Fruit fly (Drosophila melanogaster): ENCODE measurements around the gene MtnF.
A peak's percentile ranks its signal among the peaks of the same experiment; 100 is the strongest.

MtnF gene

DNA sequence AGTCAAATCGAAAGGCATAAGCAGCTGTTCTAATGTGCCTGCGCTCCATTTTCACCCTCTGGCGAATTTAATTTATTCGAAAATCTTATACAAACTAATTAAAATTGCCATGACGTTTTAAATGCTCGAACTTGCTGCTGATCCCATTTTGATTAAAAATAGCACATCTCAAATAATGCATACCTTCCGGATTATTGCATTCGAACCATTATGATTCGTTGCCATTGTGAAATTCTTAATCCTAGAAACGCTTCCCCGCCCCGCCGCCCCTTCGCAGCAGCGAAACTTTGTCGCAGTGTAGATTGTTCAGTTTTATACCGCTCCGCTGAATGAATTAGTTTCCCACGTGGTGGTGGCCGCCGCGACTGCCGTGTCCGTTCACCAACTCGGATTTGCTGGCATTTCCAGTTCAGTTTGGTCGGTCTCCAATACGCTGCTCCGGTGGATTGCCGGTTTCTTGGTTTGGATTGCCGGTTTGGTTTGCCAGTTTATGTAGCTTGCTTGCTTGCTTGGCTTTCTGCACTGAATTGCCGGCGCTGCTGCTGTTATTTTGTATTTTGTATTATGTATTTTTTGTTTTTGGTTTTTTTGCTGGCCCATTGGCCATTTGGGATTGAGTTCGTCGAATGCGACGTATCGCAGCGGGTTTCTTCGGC, 36.3 kb downstream of the MtnF start (continued):
- no peak for TF ChIP-seq CG8319 (GFP tag; optimal IDR thresholded peaks at IDR 0.05)
- peak; percentile 85 for TF ChIP-seq Eip78C (GFP tag)
- TF ChIP-seq Lpt (GFP tag; optimal IDR thresholded peaks at IDR 0.05), result peak; percentile 30
- no peak for TF ChIP-seq Smox (GFP tag; optimal IDR thresholded peaks at IDR 0.05)
- no peak for TF ChIP-seq Hr39 (GFP tag; optimal IDR thresholded peaks at IDR 0.05)
- no peak for TF ChIP-seq CG16779 (tag; optimal IDR thresholded peaks at IDR 0.05)
- TF ChIP-seq fkh (GFP tag; optimal IDR thresholded peaks at IDR 0.05), result no peak
- no peak for TF ChIP-seq Blimp-1 (GFP tag; optimal IDR thresholded peaks at IDR 0.05)
- TF ChIP-seq topi (GFP tag; optimal IDR thresholded peaks at IDR 0.05), result peak; percentile 30
- peak; percentile 44 for TF ChIP-seq CG3919 (GFP tag; optimal IDR thresholded peaks at IDR 0.05)
- no peak for TF ChIP-seq salr (GFP tag; optimal IDR thresholded peaks at IDR 0.05)
- no peak for TF ChIP-seq Eip93F (GFP tag; optimal IDR thresholded peaks at IDR 0.05)
- TF ChIP-seq Ets96B (tag; optimal IDR thresholded peaks at IDR 0.05), result peak; percentile 11
- TF ChIP-seq Sox14 (GFP tag; optimal IDR thresholded peaks at IDR 0.05), result peak; percentile 30
- TF ChIP-seq CG31627 (GFP tag; optimal IDR thresholded peaks at IDR 0.05), result peak; percentile 14
- no peak for TF ChIP-seq cyc (GFP tag; optimal IDR thresholded peaks at IDR 0.05)
- peak; percentile 3 for TF ChIP-seq CG6854 (GFP tag; optimal IDR thresholded peaks at IDR 0.05)
- TF ChIP-seq CG6808 (GFP tag; optimal IDR thresholded peaks at IDR 0.05), result no peak
- TF ChIP-seq vri (GFP tag; optimal IDR thresholded peaks at IDR 0.05), result no peak
- TF ChIP-seq CG9139 (GFP tag; optimal IDR thresholded peaks at IDR 0.05), result no peak
- no peak for TF ChIP-seq Ets21C (GFP tag; optimal IDR thresholded peaks at IDR 0.05)
- peak; percentile 3 for TF ChIP-seq esn (GFP tag; optimal IDR thresholded peaks at IDR 0.05)
- TF ChIP-seq CG7368 (GFP tag; optimal IDR thresholded peaks at IDR 0.05), result peak; percentile 19
- TF ChIP-seq svp (GFP tag), result no peak
- TF ChIP-seq Gug (GFP tag; IDR thresholded peaks at IDR 0.05), result peak; percentile 37; the same call in 1 of the 2 replicates
- no peak for TF ChIP-seq lz (GFP tag; optimal IDR thresholded peaks at IDR 0.05)
- no peak for TF ChIP-seq CG11902 (GFP tag; optimal IDR thresholded peaks at IDR 0.05)
- TF ChIP-seq fd85E (GFP tag; optimal IDR thresholded peaks at IDR 0.05), result no peak
- peak; percentile 53 for TF ChIP-seq pdm3 (GFP tag; optimal IDR thresholded peaks at IDR 0.05)
- no peak for TF ChIP-seq Met (GFP tag; optimal IDR thresholded peaks at IDR 0.05)
- TF ChIP-seq CG8632 (GFP tag; optimal IDR thresholded peaks at IDR 0.05), result no peak

DNA sequence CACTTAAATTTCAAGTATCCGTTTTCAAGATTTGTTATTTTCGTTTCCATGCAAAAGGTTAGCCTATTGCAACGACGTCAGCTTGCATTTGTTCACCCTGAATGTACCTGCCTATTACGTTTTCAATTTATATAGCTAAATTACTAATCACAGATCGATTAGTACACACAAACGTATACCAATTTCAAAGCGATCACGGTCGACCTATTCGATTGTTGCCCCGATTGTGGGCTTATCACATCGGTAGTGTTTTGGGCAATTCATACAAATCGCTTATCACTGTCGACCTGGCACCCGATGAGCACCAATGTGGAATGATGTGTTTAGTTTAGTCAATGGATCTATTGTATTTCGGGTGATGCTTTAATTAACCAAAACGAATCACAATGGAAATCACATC, 38.1 kb downstream of the MtnF start:
- TF ChIP-seq vri (GFP tag; optimal IDR thresholded peaks at IDR 0.05), result peak; percentile 41
- no peak for TF ChIP-seq CG9139 (GFP tag; optimal IDR thresholded peaks at IDR 0.05)
- TF ChIP-seq Smox (GFP tag; optimal IDR thresholded peaks at IDR 0.05), result no peak
- no peak for TF ChIP-seq Eip93F (GFP tag; optimal IDR thresholded peaks at IDR 0.05)

DNA sequence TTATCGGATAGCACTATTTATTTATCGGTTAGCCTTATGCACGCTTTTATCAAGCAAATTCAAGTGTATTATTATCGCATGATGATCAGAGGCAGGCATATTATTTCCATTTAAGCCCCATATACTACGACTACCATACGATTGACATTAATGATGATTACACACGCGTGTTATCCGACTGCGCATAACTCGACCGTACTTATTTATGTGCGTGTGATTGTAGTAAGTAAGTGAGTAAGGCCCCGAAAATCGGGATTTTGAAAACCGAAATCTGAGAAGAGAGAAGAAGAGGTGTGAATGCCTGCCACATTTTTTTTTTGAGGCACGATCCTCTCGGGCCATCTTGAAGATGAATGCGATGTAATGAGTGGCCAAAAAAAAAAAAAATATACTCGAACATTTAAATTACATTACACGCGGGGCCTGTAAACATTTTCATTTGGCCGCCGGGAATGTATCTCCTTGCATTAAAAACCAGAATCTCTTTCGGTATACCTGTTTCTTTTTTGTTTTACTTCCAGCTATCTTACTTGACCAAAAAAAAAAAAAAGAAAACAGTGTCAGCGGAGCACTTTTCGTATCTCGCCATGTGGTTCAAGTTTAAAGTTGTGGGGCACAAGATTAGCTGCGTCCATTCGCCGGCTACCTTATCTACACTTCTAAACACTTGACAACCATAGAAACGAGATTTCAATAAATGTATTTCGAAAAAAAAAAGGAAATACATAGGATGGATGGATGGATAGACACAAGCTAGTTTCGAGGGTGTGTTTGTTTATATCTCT, 39.4 kb downstream of the MtnF start:
- TF ChIP-seq pdm3 (GFP tag; optimal IDR thresholded peaks at IDR 0.05) (no peak), CG6163 (GFP tag; IDR thresholded peaks at IDR 0.05) (no peak), Lpt (GFP tag; optimal IDR thresholded peaks at IDR 0.05) (no peak), CG10631 (GFP tag; optimal IDR thresholded peaks at IDR 0.05) (no peak), eg (GFP tag; IDR thresholded peaks at IDR 0.05) (0 out of 3 replicates have a peak, but pooled peaks have one; percentile 29), CG10669 (GFP tag; optimal IDR thresholded peaks at IDR 0.05) (no peak), CG11902 (GFP tag; optimal IDR thresholded peaks at IDR 0.05) (no peak), CG6854 (GFP tag; optimal IDR thresholded peaks at IDR 0.05) (no peak), Eip78C (GFP tag) (peak; percentile 66), svp (GFP tag) (no peak), CG6808 (GFP tag; optimal IDR thresholded peaks at IDR 0.05) (peak; percentile 14), fd85E (GFP tag; optimal IDR thresholded peaks at IDR 0.05) (peak; percentile 4), Eip93F (GFP tag; optimal IDR thresholded peaks at IDR 0.05) (no peak), ss (GFP tag; optimal IDR thresholded peaks at IDR 0.05) (peak; percentile 15 to 53), fkh (GFP tag; optimal IDR thresholded peaks at IDR 0.05) (no peak)

Data from whole organism, prepupa.